Fruit fly (Drosophila melanogaster) Kc167 (cell line): ENCODE measurements around the gene CG17027.

Experiments
- Sin3A ChIP-seq: fragments of >200 bp; optimal IDR thresholded peaks from 2 replicates; lab custom pipeline; 2018; ENCODE audit warnings: missing external identifiers
- h ChIP-seq: fragments of >200 bp; optimal IDR thresholded peaks from 3 replicates; lab custom pipeline; 2018; ENCODE audit warnings: missing external identifiers
- insv ChIP-seq: fragments of >200 bp; optimal IDR thresholded peaks from 3 replicates; lab custom pipeline; 2018; ENCODE audit warnings: missing external identifiers

dm6 chr3L:15982148-15982547 lies 2.2 kb downstream of the CG17027 start:
- TF ChIP-seq insv (lab: Kevin White, UChicago) (no peak), Sin3A (lab: Kevin White, UChicago) (no peak), h (no peak)
